Worm (Caenorhabditis elegans): ENCODE data around the gene nmy-3.

DNA sequence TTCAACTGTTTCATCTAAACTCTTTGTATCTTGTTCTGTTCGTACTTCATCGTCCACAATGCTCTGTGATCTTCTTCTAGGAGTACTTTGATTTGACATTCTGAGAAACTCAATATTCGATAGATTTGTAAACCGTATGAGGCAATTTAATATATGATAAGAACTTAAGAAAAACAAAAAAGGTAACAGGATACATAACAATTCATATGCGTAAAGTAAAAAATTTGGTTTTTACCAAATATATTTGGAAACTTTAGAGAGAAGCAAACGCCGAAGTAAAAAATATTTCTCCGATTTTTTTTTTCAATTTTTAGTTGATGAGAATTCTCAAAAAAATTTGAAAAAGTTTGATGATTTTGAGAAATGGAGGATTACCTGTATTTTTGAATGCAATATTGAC is 7.8 kb upstream of the nmy-3 start, which contains the start of gene Y11D7A.19:
- TF ChIP-seq dao-5 (tag; optimal IDR thresholded peaks at IDR 0.05) (no peak), him-1 (tag; optimal IDR thresholded peaks at IDR 0.05) (no peak), W03F9.2 (tag; optimal IDR thresholded peaks at IDR 0.05) (no peak)

Data from whole organism, L4/young adult.